Worm (Caenorhabditis elegans) whole organism, young adult: ENCODE data around the gene hlh-11.

ENCODE experiments used
- B0336.3 ChIP-seq: fragments of 200-800 bp; sonication (Bioruptor generic); IDR thresholded peaks from 2 replicates; pipeline ENCODE4 v1.3.6; 2022; ENCODE audit warnings: missing genetic modification characterization, missing compliant biosample characterization
- C17E4.6 ChIP-seq: fragments of 200-800 bp; sonication (Bioruptor generic); IDR thresholded peaks from 2 replicates; pipeline ENCODE4 v1.3.6; 2022; ENCODE audit warnings: missing genetic modification reagents, missing genetic modification characterization, missing compliant biosample characterization
- F52B5.7 ChIP-seq: sonication (generic microtip); optimal IDR thresholded peaks from 2 replicates; lab custom pipeline; 2016; ENCODE audit warnings: mild to moderate bottlenecking, missing genetic modification characterization, missing compliant biosample characterization
- K12H6.12 ChIP-seq: fragments of 200-800 bp; sonication (Bioruptor generic); optimal IDR thresholded peaks from 2 replicates; lab custom pipeline; 2018; ENCODE audit warnings: mild to moderate bottlenecking, missing genetic modification characterization, missing compliant biosample characterization
- T07F8.4 ChIP-seq: sonication (generic microtip); optimal IDR thresholded peaks from 2 replicates; lab custom pipeline; 2016; ENCODE audit warnings: mild to moderate bottlenecking, missing genetic modification characterization, moderate library complexity, missing compliant biosample characterization
- Y56A3A.18 ChIP-seq: fragments of 200-800 bp; sonication (Bioruptor generic); IDR thresholded peaks from 2 replicates; pipeline ENCODE4 v1.3.6; 2022; ENCODE audit warnings: missing genetic modification reagents, missing genetic modification characterization, missing compliant biosample characterization
- Y95B8A.8 ChIP-seq: fragments of 200-800 bp; sonication (Bioruptor generic); IDR thresholded peaks from 2 replicates; pipeline ENCODE4 v1.3.6; 2022; ENCODE audit warnings: missing genetic modification reagents, missing genetic modification characterization, missing compliant biosample characterization
- akir-1 ChIP-seq: fragments of 200-800 bp; sonication (Bioruptor generic); optimal IDR thresholded peaks from 2 replicates; lab custom pipeline; 2018; ENCODE audit warnings: mild to moderate bottlenecking, missing genetic modification characterization, moderate library complexity, missing compliant biosample characterization
- aptf-3 ChIP-seq: fragments of 200-800 bp; sonication (Bioruptor generic); IDR thresholded peaks from 2 replicates; pipeline ENCODE4 v1.3.6; 2022; ENCODE audit warnings: missing genetic modification characterization, missing compliant biosample characterization
- attf-6 ChIP-seq: fragments of 200-800 bp; sonication (Bioruptor generic); IDR thresholded peaks from 2 replicates; pipeline ENCODE4 v1.3.6; 2022; ENCODE audit warnings: missing genetic modification reagents, missing genetic modification characterization, missing compliant biosample characterization
- bed-2 ChIP-seq: fragments of 200-800 bp; sonication (Bioruptor generic); IDR thresholded peaks from 2 replicates; pipeline ENCODE4 v1.3.6; 2022; ENCODE audit warnings: missing genetic modification reagents, missing genetic modification characterization, missing compliant biosample characterization
- cebp-1 ChIP-seq, 2 experiments: fragments of 200-800 bp in 1 of 2; sonication (Bioruptor generic) in 1 of 2; sonication (generic microtip) in 1 of 2; IDR thresholded peaks in 1 of 2; optimal IDR thresholded peaks in 1 of 2; 2 replicates each; pipeline versions ENCODE4 v1.3.6 to Lab custom; 2017 to 2022; ENCODE audit warnings: missing compliant biosample characterization in 2 of 2, missing genetic modification characterization in 2 of 2, mild to moderate bottlenecking in 1 of 2, missing genetic modification reagents in 1 of 2, moderate library complexity in 1 of 2
- cebp-2 ChIP-seq: fragments of 200-800 bp; sonication (Bioruptor generic); IDR thresholded peaks from 2 replicates; pipeline ENCODE4 v1.3.6; 2022; ENCODE audit warnings: missing genetic modification characterization, missing compliant biosample characterization
- ceh-100 ChIP-seq: fragments of 200-800 bp; sonication (Bioruptor generic); IDR thresholded peaks from 2 replicates; pipeline ENCODE4 v1.3.6; 2022; ENCODE audit warnings: missing genetic modification reagents, missing genetic modification characterization, missing compliant biosample characterization
- ceh-58 ChIP-seq: fragments of 200-800 bp; sonication (Bioruptor generic); IDR thresholded peaks from 2 replicates; pipeline ENCODE4 v1.3.6; 2022; ENCODE audit warnings: missing genetic modification characterization, missing compliant biosample characterization
- ceh-79 ChIP-seq: sonication (generic microtip); optimal IDR thresholded peaks from 2 replicates; lab custom pipeline; 2017; ENCODE audit warnings: mild to moderate bottlenecking, missing genetic modification characterization, missing compliant biosample characterization
- dox-1 ChIP-seq: fragments of 200-800 bp; sonication (Bioruptor generic); IDR thresholded peaks from 2 replicates; pipeline ENCODE4 v1.3.6; 2022; ENCODE audit warnings: missing genetic modification reagents, missing genetic modification characterization, missing compliant biosample characterization
- dpff-1 ChIP-seq: sonication (generic microtip); optimal IDR thresholded peaks from 2 replicates; lab custom pipeline; 2017; ENCODE audit warnings: mild to moderate bottlenecking, missing genetic modification characterization, missing compliant biosample characterization
- dpl-1 ChIP-seq: fragments of 150-350 bp; optimal IDR thresholded peaks from 2 replicates; lab custom pipeline; 2014; ENCODE audit warnings: missing biosample characterization, missing genetic modification reagents, missing genetic modification characterization
- egl-18 ChIP-seq: fragments of 200-800 bp; sonication (Bioruptor generic); IDR thresholded peaks from 2 replicates; pipeline ENCODE4 v1.3.6; 2022; ENCODE audit warnings: missing genetic modification reagents, missing genetic modification characterization, missing compliant biosample characterization
- egrh-3 ChIP-seq: fragments of 200-800 bp; sonication (Bioruptor generic); IDR thresholded peaks from 2 replicates; pipeline ENCODE4 v1.3.6; 2022; ENCODE audit warnings: missing genetic modification reagents, missing genetic modification characterization, missing compliant biosample characterization
- hlh-12 ChIP-seq: sonication (generic microtip); optimal IDR thresholded peaks from 2 replicates; lab custom pipeline; 2016; ENCODE audit warnings: missing genetic modification characterization, missing compliant biosample characterization
- lin-35 ChIP-seq, 3 experiments: fragments of 150-350 bp in 2 of 3; sonication (generic microtip) in 1 of 3; optimal IDR thresholded peaks; 2 replicates each; lab custom pipeline; 2014 to 2018; ENCODE audit warnings: missing biosample characterization in 3 of 3, missing genetic modification characterization in 3 of 3, missing genetic modification reagents in 3 of 3
- lsy-27 ChIP-seq: sonication (generic microtip); optimal IDR thresholded peaks from 2 replicates; lab custom pipeline; 2017; ENCODE audit warnings: missing genetic modification characterization, mild to moderate bottlenecking, missing compliant biosample characterization, antibody characterized with exemption, missing genotype, borderline replicate concordance; ENCODE audit not compliant: insufficient read depth
- madf-6 ChIP-seq: fragments of 200-800 bp; sonication (Bioruptor generic); IDR thresholded peaks from 2 replicates; pipeline ENCODE4 v1.3.6; 2022; ENCODE audit warnings: missing genetic modification reagents, missing genetic modification characterization, missing compliant biosample characterization
- mel-28 ChIP-seq: sonication (generic microtip); optimal IDR thresholded peaks from 2 replicates; lab custom pipeline; 2016; ENCODE audit warnings: borderline replicate concordance, mild to moderate bottlenecking, missing genetic modification characterization, missing compliant biosample characterization
- nfya-1 ChIP-seq: sonication (generic microtip); optimal IDR thresholded peaks from 2 replicates; lab custom pipeline; 2017; ENCODE audit warnings: antibody characterized with exemption, missing compliant biosample characterization, missing genetic modification characterization, borderline replicate concordance; ENCODE audit not compliant: insufficient read depth
- nfyb-1 ChIP-seq: fragments of 200-800 bp; sonication (Bioruptor generic); IDR thresholded peaks from 2 replicates; pipeline ENCODE4 v1.3.6; 2022; ENCODE audit warnings: missing genetic modification reagents, missing genetic modification characterization, missing compliant biosample characterization
- nhr-27 ChIP-seq: fragments of 200-800 bp; sonication (Bioruptor generic); optimal IDR thresholded peaks from 2 replicates; lab custom pipeline; 2018; ENCODE audit warnings: mild to moderate bottlenecking, missing genetic modification characterization, moderate library complexity, missing compliant biosample characterization
- nhr-80 ChIP-seq: sonication (generic microtip); optimal IDR thresholded peaks from 2 replicates; lab custom pipeline; 2016; ENCODE audit warnings: missing genetic modification characterization, missing compliant biosample characterization
- nhr-90 ChIP-seq: sonication (generic microtip); optimal IDR thresholded peaks from 2 replicates; lab custom pipeline; 2016; ENCODE audit warnings: missing genotype, mild to moderate bottlenecking, missing genetic modification characterization, missing compliant biosample characterization
- pha-4 ChIP-seq: fragments of 150-350 bp; sonication (generic microtip); optimal IDR thresholded peaks from 2 replicates; lab custom pipeline; 2014; ENCODE audit warnings: missing biosample characterization, missing genetic modification reagents, missing genetic modification characterization
- repo-1 ChIP-seq: sonication (generic microtip); optimal IDR thresholded peaks from 2 replicates; lab custom pipeline; 2017; ENCODE audit warnings: mild to moderate bottlenecking, missing genetic modification characterization, missing compliant biosample characterization
- rpc-1 ChIP-seq, 2 experiments: fragments of 150-350 bp in 1 of 2; sonication (generic microtip) in 1 of 2; optimal IDR thresholded peaks; 2 replicates each; lab custom pipeline; 2014 to 2018; ENCODE audit warnings: missing biosample characterization in 1 of 2, missing genetic modification characterization in 1 of 2, missing genetic modification reagents in 1 of 2, missing genotype in 1 of 2
- sptf-2 ChIP-seq: fragments of 200-800 bp; sonication (Bioruptor generic); optimal IDR thresholded peaks from 2 replicates; lab custom pipeline; 2018; ENCODE audit warnings: mild to moderate bottlenecking, missing genetic modification characterization, missing compliant biosample characterization
- tbp1 ChIP-seq: fragments of 200-800 bp; sonication (Bioruptor generic); optimal IDR thresholded peaks from 2 replicates; lab custom pipeline; 2018; ENCODE audit warnings: mild to moderate bottlenecking, missing genetic modification characterization, missing compliant biosample characterization
- unc-62 ChIP-seq: fragments of 150-350 bp; optimal IDR thresholded peaks from 2 replicates; lab custom pipeline; 2014; ENCODE audit warnings: missing biosample characterization, missing genetic modification reagents, missing genetic modification characterization
- zfh-2 ChIP-seq: fragments of 200-800 bp; sonication (Bioruptor generic); conservative IDR thresholded peaks from 2 replicates; pipeline ENCODE4 v1.3.6; 2022; ENCODE audit warnings: missing genetic modification reagents, missing genetic modification characterization, missing compliant biosample characterization
- zim-3 ChIP-seq: sonication (generic microtip); optimal IDR thresholded peaks from 2 replicates; lab custom pipeline; 2017; ENCODE audit warnings: mild to moderate bottlenecking, missing genetic modification characterization, moderate library complexity, missing compliant biosample characterization
- ztf-18 ChIP-seq: sonication (generic microtip); optimal IDR thresholded peaks from 2 replicates; lab custom pipeline; 2016; ENCODE audit warnings: missing genotype, mild to moderate bottlenecking, missing genetic modification characterization, missing compliant biosample characterization
- ztf-26 ChIP-seq: sonication (generic microtip); optimal IDR thresholded peaks from 2 replicates; lab custom pipeline; 2017; ENCODE audit warnings: missing genetic modification characterization, missing compliant biosample characterization
- ztf-28 ChIP-seq: fragments of 200-800 bp; sonication (Bioruptor generic); IDR thresholded peaks from 2 replicates; pipeline ENCODE4 v1.3.6; 2022; ENCODE audit warnings: missing genetic modification reagents, missing genetic modification characterization, missing compliant biosample characterization

hlh-11 gene

ce11 chrIII:9621840-9622525 lies 2.5 kb downstream of the hlh-11 start (continued):
- TF ChIP-seq cebp-1 (GFP tag; IDR thresholded peaks at IDR 0.05; lab: Robert Waterston, UW) = no peak
- peak; percentile 12 for TF ChIP-seq cebp-1 (tag; optimal IDR thresholded peaks at IDR 0.05; lab: Kevin White, UChicago)
- 0 out of 2 replicates have a peak, but pooled peaks have one; percentile 19 for TF ChIP-seq nfyb-1 (GFP tag; lab: Robert Waterston, UW)
- TF ChIP-seq nhr-90 = no peak
- no peak for TF ChIP-seq ceh-58 (GFP tag; lab: Robert Waterston, UW)
- peak; percentile 81 for TF ChIP-seq nhr-80
- 0 out of 2 replicates have a peak, but pooled peaks have one; percentile 12 for TF ChIP-seq B0336.3 (GFP tag; lab: Robert Waterston, UW)
- peak in 1 of 3 experiments; percentile 4 for TF ChIP-seq lin-35 (GFP tag; optimal IDR thresholded peaks at IDR 0.05; lab: Kevin White, UChicago)
- TF ChIP-seq cebp-2 = no peak
- TF ChIP-seq attf-6 = no peak
- no peak for TF ChIP-seq C17E4.6 (GFP tag; lab: Robert Waterston, UW)
- TF ChIP-seq Y56A3A.18 (GFP tag; lab: Robert Waterston, UW) = 0 out of 2 replicates have a peak, but pooled peaks have one; percentile 23
- peak; percentile 4 for TF ChIP-seq tbp1 (GFP tag; lab: Kevin White, UChicago)
- no peak for TF ChIP-seq T07F8.4 (tag; lab: Kevin White, UChicago)
- TF ChIP-seq ceh-100 (GFP tag; lab: Robert Waterston, UW) = no peak
- TF ChIP-seq ztf-18 = no peak
- no peak for TF ChIP-seq mel-28 (tag; lab: Kevin White, UChicago)

ce11 chrIII:9623460-9623859 lies 3.9 kb downstream of the hlh-11 start:
- TF ChIP-seq lsy-27 (tag; lab: Kevin White, UChicago) (no peak), ztf-26 (tag; lab: Kevin White, UChicago) (no peak), cebp-2 (no peak), K12H6.12 (tag; lab: Kevin White, UChicago) (peak; percentile 2), unc-62 (GFP tag; lab: Kevin White, UChicago) (no peak), hlh-12 (no peak), akir-1 (GFP tag; lab: Kevin White, UChicago) (no peak), pha-4 (tag; lab: Kevin White, UChicago) (no peak), bed-2 (no peak), sptf-2 (GFP tag; lab: Kevin White, UChicago) (no peak), ztf-28 (GFP tag; lab: Robert Waterston, UW) (0 out of 2 replicates have a peak, but pooled peaks have one; percentile 47), egrh-3 (GFP tag; lab: Robert Waterston, UW) (no peak), egl-18 (no peak), zim-3 (tag; lab: Kevin White, UChicago) (no peak), Y95B8A.8 (GFP tag; lab: Robert Waterston, UW) (no peak), ceh-79 (tag; lab: Kevin White, UChicago) (no peak), aptf-3 (GFP tag; lab: Robert Waterston, UW) (no peak), tbp1 (GFP tag; lab: Kevin White, UChicago) (no peak), madf-6 (GFP tag; lab: Robert Waterston, UW) (no peak), dpl-1 (GFP tag; lab: Kevin White, UChicago) (no peak), nfya-1 (tag; lab: Kevin White, UChicago) (no peak), F52B5.7 (tag; lab: Kevin White, UChicago) (peak; percentile 47), rpc-1 (optimal IDR thresholded peaks at IDR 0.05; lab: Kevin White, UChicago) (no peak), rpc-1 (tag; optimal IDR thresholded peaks at IDR 0.05; lab: Kevin White, UChicago) (no peak), dpff-1 (tag; lab: Kevin White, UChicago) (no peak), zfh-2 (GFP tag; lab: Robert Waterston, UW) (peak; percentile 46; the same call in 1 of the 2 replicates), nhr-27 (tag; lab: Kevin White, UChicago) (no peak), dox-1 (GFP tag; lab: Robert Waterston, UW) (peak; percentile 21; the same call in 1 of the 2 replicates), repo-1 (tag; lab: Kevin White, UChicago) (peak; percentile 59)
